Worm (Caenorhabditis elegans) whole organism, young adult: ENCODE measurements around the gene T24B8.4.

Experiments used
- B0035.1 ChIP-seq: sonication (generic microtip); optimal IDR thresholded peaks from 2 replicates; lab custom pipeline; 2016; ENCODE audit warnings: missing genetic modification characterization, mild to moderate bottlenecking, missing compliant biosample characterization, missing genotype, missing genetic modification reagents
- B0336.3 ChIP-seq: fragments of 200-800 bp; sonication (Bioruptor generic); IDR thresholded peaks from 2 replicates; pipeline ENCODE4 v1.3.6; 2022; ENCODE audit warnings: missing genetic modification characterization, missing compliant biosample characterization
- C17E4.6 ChIP-seq: fragments of 200-800 bp; sonication (Bioruptor generic); IDR thresholded peaks from 2 replicates; pipeline ENCODE4 v1.3.6; 2022; ENCODE audit warnings: missing genetic modification reagents, missing genetic modification characterization, missing compliant biosample characterization
- F10E7.11 ChIP-seq: sonication (generic microtip); optimal IDR thresholded peaks from 2 replicates; lab custom pipeline; 2017; ENCODE audit warnings: mild to moderate bottlenecking, missing genetic modification characterization, moderate library complexity, missing compliant biosample characterization
- F23B12.7 ChIP-seq: sonication (generic microtip); optimal IDR thresholded peaks from 2 replicates; lab custom pipeline; 2017; ENCODE audit warnings: missing genetic modification characterization, mild to moderate bottlenecking, missing compliant biosample characterization, antibody characterized with exemption, moderate library complexity; ENCODE audit not compliant: insufficient read depth
- F33H1.4 ChIP-seq: fragments of 200-800 bp; sonication (Bioruptor generic); IDR thresholded peaks from 2 replicates; pipeline ENCODE4 v1.3.6; 2022; ENCODE audit warnings: missing genetic modification reagents, missing genetic modification characterization, missing compliant biosample characterization
- F52B5.7 ChIP-seq: sonication (generic microtip); optimal IDR thresholded peaks from 2 replicates; lab custom pipeline; 2016; ENCODE audit warnings: mild to moderate bottlenecking, missing genetic modification characterization, missing compliant biosample characterization
- F57A8.1 ChIP-seq: fragments of 200-800 bp; sonication (Bioruptor generic); optimal IDR thresholded peaks from 2 replicates; lab custom pipeline; 2018; ENCODE audit warnings: mild to moderate bottlenecking, missing genetic modification characterization, moderate library complexity, missing compliant biosample characterization
- F57C9.4 ChIP-seq: sonication (generic microtip); optimal IDR thresholded peaks from 2 replicates; lab custom pipeline; 2017; ENCODE audit warnings: mild to moderate bottlenecking, missing genetic modification characterization, missing compliant biosample characterization
- K12H6.12 ChIP-seq: fragments of 200-800 bp; sonication (Bioruptor generic); optimal IDR thresholded peaks from 2 replicates; lab custom pipeline; 2018; ENCODE audit warnings: mild to moderate bottlenecking, missing genetic modification characterization, missing compliant biosample characterization
- Y95B8A.8 ChIP-seq: fragments of 200-800 bp; sonication (Bioruptor generic); IDR thresholded peaks from 2 replicates; pipeline ENCODE4 v1.3.6; 2022; ENCODE audit warnings: missing genetic modification reagents, missing genetic modification characterization, missing compliant biosample characterization
- aptf-2 ChIP-seq: fragments of 200-800 bp; sonication (Bioruptor generic); conservative IDR thresholded peaks from 2 replicates; pipeline ENCODE4 v1.3.6; 2022; ENCODE audit warnings: missing genetic modification reagents, missing genetic modification characterization, missing compliant biosample characterization
- attf-5 ChIP-seq: fragments of 200-800 bp; sonication (Bioruptor generic); optimal IDR thresholded peaks from 2 replicates; lab custom pipeline; 2018; ENCODE audit warnings: mild to moderate bottlenecking, missing genetic modification characterization, missing compliant biosample characterization
- bed-1 ChIP-seq: fragments of 200-800 bp; sonication (Bioruptor generic); IDR thresholded peaks from 2 replicates; pipeline ENCODE4 v1.3.6; 2022; ENCODE audit warnings: missing genetic modification reagents, missing genetic modification characterization, missing compliant biosample characterization
- bed-2 ChIP-seq: fragments of 200-800 bp; sonication (Bioruptor generic); IDR thresholded peaks from 2 replicates; pipeline ENCODE4 v1.3.6; 2022; ENCODE audit warnings: missing genetic modification reagents, missing genetic modification characterization, missing compliant biosample characterization
- cebp-1 ChIP-seq, 2 experiments: fragments of 200-800 bp in 1 of 2; sonication (Bioruptor generic) in 1 of 2; sonication (generic microtip) in 1 of 2; IDR thresholded peaks in 1 of 2; optimal IDR thresholded peaks in 1 of 2; 2 replicates each; pipeline versions ENCODE4 v1.3.6 to Lab custom; 2017 to 2022; ENCODE audit warnings: missing compliant biosample characterization in 2 of 2, missing genetic modification characterization in 2 of 2, mild to moderate bottlenecking in 1 of 2, missing genetic modification reagents in 1 of 2, moderate library complexity in 1 of 2
- ceh-27 ChIP-seq: fragments of 200-800 bp; sonication (Bioruptor generic); optimal IDR thresholded peaks from 2 replicates; lab custom pipeline; 2018; ENCODE audit warnings: mild to moderate bottlenecking, missing genetic modification characterization, moderate library complexity, missing compliant biosample characterization
- ceh-79 ChIP-seq: sonication (generic microtip); optimal IDR thresholded peaks from 2 replicates; lab custom pipeline; 2017; ENCODE audit warnings: mild to moderate bottlenecking, missing genetic modification characterization, missing compliant biosample characterization
- chd-7 ChIP-seq: sonication (generic microtip); optimal IDR thresholded peaks from 2 replicates; lab custom pipeline; 2016; ENCODE audit warnings: mild to moderate bottlenecking, missing genetic modification characterization, moderate library complexity, missing compliant biosample characterization
- dox-1 ChIP-seq: fragments of 200-800 bp; sonication (Bioruptor generic); IDR thresholded peaks from 2 replicates; pipeline ENCODE4 v1.3.6; 2022; ENCODE audit warnings: missing genetic modification reagents, missing genetic modification characterization, missing compliant biosample characterization
- egl-18 ChIP-seq: fragments of 200-800 bp; sonication (Bioruptor generic); IDR thresholded peaks from 2 replicates; pipeline ENCODE4 v1.3.6; 2022; ENCODE audit warnings: missing genetic modification reagents, missing genetic modification characterization, missing compliant biosample characterization
- hmg-20 ChIP-seq: fragments of 200-800 bp; sonication (Bioruptor generic); IDR thresholded peaks from 2 replicates; pipeline ENCODE4 v1.3.6; 2022; ENCODE audit warnings: missing genetic modification reagents, missing genetic modification characterization, missing compliant biosample characterization
- lin-35 ChIP-seq, 3 experiments: fragments of 150-350 bp in 2 of 3; sonication (generic microtip) in 1 of 3; optimal IDR thresholded peaks; 2 replicates each; lab custom pipeline; 2014 to 2018; ENCODE audit warnings: missing biosample characterization in 3 of 3, missing genetic modification characterization in 3 of 3, missing genetic modification reagents in 3 of 3
- lsl-1 ChIP-seq: fragments of 200-800 bp; sonication (Bioruptor generic); optimal IDR thresholded peaks from 2 replicates; lab custom pipeline; 2018; ENCODE audit warnings: mild to moderate bottlenecking, missing genetic modification characterization, moderate library complexity, missing compliant biosample characterization
- mcd-1 ChIP-seq: fragments of 200-800 bp; sonication (Bioruptor generic); IDR thresholded peaks from 2 replicates; pipeline ENCODE4 v1.3.6; 2022; ENCODE audit warnings: missing genetic modification reagents, missing genetic modification characterization, missing compliant biosample characterization
- nhr-120 ChIP-seq: fragments of 200-800 bp; sonication (Bioruptor generic); IDR thresholded peaks from 2 replicates; pipeline ENCODE4 v1.3.6; 2022; ENCODE audit warnings: missing genetic modification characterization, missing compliant biosample characterization
- nhr-179 ChIP-seq: sonication (generic microtip); optimal IDR thresholded peaks from 2 replicates; lab custom pipeline; 2016; ENCODE audit warnings: mild to moderate bottlenecking, missing genetic modification characterization, missing compliant biosample characterization
- nhr-80 ChIP-seq: sonication (generic microtip); optimal IDR thresholded peaks from 2 replicates; lab custom pipeline; 2016; ENCODE audit warnings: missing genetic modification characterization, missing compliant biosample characterization
- pbrm-1 ChIP-seq: fragments of 200-800 bp; sonication (Bioruptor generic); IDR thresholded peaks from 2 replicates; pipeline ENCODE4 v1.3.6; 2022; ENCODE audit warnings: missing genetic modification reagents, missing genetic modification characterization, missing compliant biosample characterization
- rcor-1 ChIP-seq: fragments of 200-800 bp; sonication (Bioruptor generic); IDR thresholded peaks from 2 replicates; pipeline ENCODE4 v1.3.6; 2022; ENCODE audit warnings: missing genetic modification reagents, missing genetic modification characterization, missing compliant biosample characterization
- repo-1 ChIP-seq: sonication (generic microtip); optimal IDR thresholded peaks from 2 replicates; lab custom pipeline; 2017; ENCODE audit warnings: mild to moderate bottlenecking, missing genetic modification characterization, missing compliant biosample characterization
- snpc-3.4 ChIP-seq: sonication (generic microtip); optimal IDR thresholded peaks from 2 replicates; lab custom pipeline; 2017; ENCODE audit warnings: missing genetic modification characterization, mild to moderate bottlenecking, missing compliant biosample characterization, antibody characterized with exemption, moderate library complexity, missing genotype, missing genetic modification reagents
- somi-1 ChIP-seq: fragments of 200-800 bp; sonication (Bioruptor generic); optimal IDR thresholded peaks from 2 replicates; lab custom pipeline; 2018; ENCODE audit warnings: mild to moderate bottlenecking, missing genetic modification characterization, missing compliant biosample characterization
- tbp1 ChIP-seq: fragments of 200-800 bp; sonication (Bioruptor generic); optimal IDR thresholded peaks from 2 replicates; lab custom pipeline; 2018; ENCODE audit warnings: mild to moderate bottlenecking, missing genetic modification characterization, missing compliant biosample characterization
- tbx-9 ChIP-seq: sonication (generic microtip); optimal IDR thresholded peaks from 2 replicates; lab custom pipeline; 2016; ENCODE audit warnings: borderline replicate concordance, missing genetic modification characterization, inconsistent platforms, missing compliant biosample characterization
- tlf-1 ChIP-seq: fragments of 200-800 bp; sonication (Bioruptor generic); optimal IDR thresholded peaks from 2 replicates; lab custom pipeline; 2018; ENCODE audit warnings: mild to moderate bottlenecking, missing genetic modification characterization, missing compliant biosample characterization
- unc-62 ChIP-seq: fragments of 150-350 bp; optimal IDR thresholded peaks from 2 replicates; lab custom pipeline; 2014; ENCODE audit warnings: missing biosample characterization, missing genetic modification reagents, missing genetic modification characterization
- xnd-1 ChIP-seq: sonication (generic microtip); optimal IDR thresholded peaks from 2 replicates; lab custom pipeline; 2016; ENCODE audit warnings: missing genotype, missing genetic modification reagents, missing genetic modification characterization, missing compliant biosample characterization
- ztf-18 ChIP-seq: sonication (generic microtip); optimal IDR thresholded peaks from 2 replicates; lab custom pipeline; 2016; ENCODE audit warnings: missing genotype, mild to moderate bottlenecking, missing genetic modification characterization, missing compliant biosample characterization
- ztf-22 ChIP-seq: fragments of 200-800 bp; sonication (Bioruptor generic); optimal IDR thresholded peaks from 2 replicates; lab custom pipeline; 2018; ENCODE audit warnings: mild to moderate bottlenecking, missing genetic modification characterization, moderate library complexity, missing compliant biosample characterization
- ztf-25 ChIP-seq: fragments of 200-800 bp; sonication (Bioruptor generic); IDR thresholded peaks from 2 replicates; pipeline ENCODE4 v1.3.6; 2022; ENCODE audit warnings: missing genetic modification reagents, missing genetic modification characterization, missing compliant biosample characterization
- ztf-28 ChIP-seq: fragments of 200-800 bp; sonication (Bioruptor generic); IDR thresholded peaks from 2 replicates; pipeline ENCODE4 v1.3.6; 2022; ENCODE audit warnings: missing genetic modification reagents, missing genetic modification characterization, missing compliant biosample characterization

The T24B8.4 gene

DNA sequence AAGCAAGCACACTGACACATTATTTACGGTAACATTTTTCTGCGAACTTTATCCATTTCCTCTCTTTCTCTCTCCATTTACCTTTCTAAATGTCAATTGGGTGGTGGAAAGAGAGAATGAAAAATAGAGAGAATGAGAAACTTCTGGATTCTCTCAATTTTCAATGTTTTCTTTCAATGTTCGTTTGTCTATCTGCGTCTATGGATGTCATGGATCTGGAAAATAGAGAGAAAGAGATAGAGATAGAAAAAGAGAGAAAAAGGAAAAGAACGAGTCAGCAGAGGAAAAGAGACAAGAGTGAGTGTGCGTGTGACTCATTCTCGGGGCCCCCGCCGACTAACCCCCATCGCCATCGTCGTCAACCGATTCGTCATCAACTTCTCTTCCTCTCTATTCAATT, 42.2 kb upstream of the T24B8.4 start, which contains the start of gene jun-1 (continued):
- TF ChIP-seq ztf-18 (tag; lab: Kevin White, UChicago) (no peak), ztf-28 (GFP tag; lab: Robert Waterston, UW) (no peak), F57A8.1 (GFP tag; lab: Kevin White, UChicago) (no peak), dox-1 (GFP tag; lab: Robert Waterston, UW) (peak; percentile 66), lin-35 (GFP tag; optimal IDR thresholded peaks at IDR 0.05; lab: Kevin White, UChicago) (peak in 1 of 3 experiments; percentile 77), nhr-120 (GFP tag; lab: Robert Waterston, UW) (no peak), pbrm-1 (GFP tag; lab: Robert Waterston, UW) (peak; percentile 71), ztf-25 (GFP tag; lab: Robert Waterston, UW) (no peak), nhr-179 (no peak), bed-1 (GFP tag; lab: Robert Waterston, UW) (no peak), K12H6.12 (tag; lab: Kevin White, UChicago) (peak; percentile 72), ceh-27 (peak; percentile 71), snpc-3.4 (tag; lab: Kevin White, UChicago) (no peak), F23B12.7 (no peak), attf-5 (GFP tag; lab: Kevin White, UChicago) (peak; percentile 69), Y95B8A.8 (GFP tag; lab: Robert Waterston, UW) (no peak), tbp1 (peak; percentile 21), ceh-79 (tag; lab: Kevin White, UChicago) (no peak), hmg-20 (GFP tag; lab: Robert Waterston, UW) (no peak), cebp-1 (GFP tag; IDR thresholded peaks at IDR 0.05; lab: Robert Waterston, UW) (no peak), cebp-1 (tag; optimal IDR thresholded peaks at IDR 0.05; lab: Kevin White, UChicago) (peak; percentile 78)

DNA sequence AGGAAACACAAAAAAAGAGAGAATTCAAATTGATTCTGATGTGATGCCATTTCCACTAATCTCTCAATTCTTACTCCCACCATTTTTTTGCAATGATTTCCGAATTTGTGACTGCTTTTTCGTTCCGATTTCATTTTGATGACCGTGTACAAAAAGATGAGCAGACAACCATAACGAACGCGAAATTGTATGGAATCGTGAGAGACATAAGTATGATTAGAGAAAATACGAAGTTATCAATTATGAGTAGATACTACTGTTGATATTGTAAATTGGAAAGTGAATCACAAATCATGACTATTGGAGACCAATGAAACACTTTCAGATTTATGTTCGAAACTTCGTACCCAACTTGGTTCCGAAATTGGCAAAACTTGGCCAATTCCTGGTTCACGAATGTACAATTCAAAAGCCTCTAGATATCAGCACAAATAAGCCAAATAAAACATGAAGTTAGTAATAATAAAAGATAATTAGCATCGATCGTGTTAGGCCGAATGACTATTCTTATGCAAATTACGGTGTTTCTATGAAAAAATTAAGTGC, 40.9 kb upstream of the T24B8.4 start:
- TF ChIP-seq somi-1 (GFP tag; lab: Kevin White, UChicago) (no peak), F52B5.7 (no peak), chd-7 (tag; lab: Kevin White, UChicago) (no peak), pbrm-1 (GFP tag; lab: Robert Waterston, UW) (no peak), repo-1 (tag; lab: Kevin White, UChicago) (no peak), nhr-80 (tag; lab: Kevin White, UChicago) (peak; percentile 62), F57C9.4 (no peak), cebp-1 (GFP tag; IDR thresholded peaks at IDR 0.05; lab: Robert Waterston, UW) (no peak), cebp-1 (tag; optimal IDR thresholded peaks at IDR 0.05; lab: Kevin White, UChicago) (peak; percentile 24), mcd-1 (GFP tag; lab: Robert Waterston, UW) (no peak)
- TF ChIP-seq, all 124 proteins: peak for 2

- TF ChIP-seq F10E7.11 (tag; lab: Kevin White, UChicago) (no peak), F57C9.4 (no peak), egl-18 (GFP tag; lab: Robert Waterston, UW) (no peak), lsl-1 (peak; percentile 77), bed-1 (GFP tag; lab: Robert Waterston, UW) (no peak), C17E4.6 (no peak), xnd-1 (peak; percentile 63), snpc-3.4 (tag; lab: Kevin White, UChicago) (no peak), ztf-25 (GFP tag; lab: Robert Waterston, UW) (no peak), bed-2 (no peak), F33H1.4 (GFP tag; lab: Robert Waterston, UW) (peak; percentile 83), B0336.3 (GFP tag; lab: Robert Waterston, UW) (no peak), somi-1 (GFP tag; lab: Kevin White, UChicago) (no peak), ceh-27 (no peak), F23B12.7 (no peak), F57A8.1 (GFP tag; lab: Kevin White, UChicago) (no peak), ztf-22 (GFP tag; lab: Kevin White, UChicago) (no peak), rcor-1 (GFP tag; lab: Robert Waterston, UW) (no peak; the same call in 1 of the 2 replicates), B0035.1 (tag; lab: Kevin White, UChicago) (no peak), tlf-1 (no peak), tbx-9 (tag; lab: Kevin White, UChicago) (no peak), mcd-1 (GFP tag; lab: Robert Waterston, UW) (no peak), aptf-2 (GFP tag; lab: Robert Waterston, UW) (no peak), unc-62 (GFP tag; lab: Kevin White, UChicago) (no peak)
Measured at ce11 chrII:9108905-9109551, 38.4 kb upstream of the T24B8.4 start, which contains the start of gene T24H10.4. Gene T24H10.4, plus strand, starts transcription at chrII:9109534.
